Worm (Caenorhabditis elegans): ENCODE data around the gene F10C2.3.

DNA sequence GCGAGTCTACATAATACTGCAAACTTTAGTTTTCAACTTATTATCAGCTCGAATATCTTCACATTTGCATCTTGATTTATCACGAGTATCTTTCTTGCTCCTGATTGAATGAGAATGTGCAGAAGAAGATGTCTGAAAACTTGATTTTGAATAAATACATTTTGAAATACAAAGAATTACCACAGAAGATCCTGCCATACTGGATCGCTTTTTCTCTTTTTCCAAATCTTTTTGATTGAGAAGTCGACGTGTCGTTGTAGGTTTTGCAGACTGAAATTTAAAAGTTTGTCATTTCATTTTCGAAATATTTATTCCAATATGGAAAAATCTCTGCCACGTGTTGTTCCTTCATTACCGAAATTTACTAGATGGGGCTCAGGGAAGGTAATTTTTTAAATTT, 24.3 kb upstream of the F10C2.3 start, which contains the start of gene C52E4.12:
- TF ChIP-seq ceh-79 (tag; optimal IDR thresholded peaks at IDR 0.05), result no peak
- no peak for TF ChIP-seq rpc-1 (optimal IDR thresholded peaks at IDR 0.05)
- TF ChIP-seq rpc-1 (tag; optimal IDR thresholded peaks at IDR 0.05), result no peak
- TF ChIP-seq rcor-1 (GFP tag; IDR thresholded peaks at IDR 0.05), result no peak
- no peak for TF ChIP-seq bed-1 (GFP tag; IDR thresholded peaks at IDR 0.05)
- no peak for TF ChIP-seq lag-1 (GFP tag; IDR thresholded peaks at IDR 0.05)
- TF ChIP-seq sptf-2 (GFP tag; optimal IDR thresholded peaks at IDR 0.05), result no peak
- TF ChIP-seq tlf-1 (GFP tag; optimal IDR thresholded peaks at IDR 0.05), result no peak
- no peak for TF ChIP-seq hlh-26 (GFP tag; conservative IDR thresholded peaks at IDR 0.05)
- TF ChIP-seq unc-130 (GFP tag; optimal IDR thresholded peaks at IDR 0.05), result no peak
- TF ChIP-seq nhr-120 (GFP tag; IDR thresholded peaks at IDR 0.05), result no peak
- no peak for TF ChIP-seq C17E4.6 (GFP tag; IDR thresholded peaks at IDR 0.05)
- no peak for TF ChIP-seq Y56A3A.18 (GFP tag; IDR thresholded peaks at IDR 0.05)
- no peak for TF ChIP-seq nfyb-1 (GFP tag; IDR thresholded peaks at IDR 0.05)
- no peak for TF ChIP-seq unc-62 (GFP tag; optimal IDR thresholded peaks at IDR 0.05)

Measured in whole organism, young adult.